Fruit fly (Drosophila melanogaster): ENCODE data around the gene CG44195.

dm6 chr3L:7743741-7744140 lies 48.3 kb upstream of the CG44195 start:
- TF ChIP-seq EcR (GFP tag; optimal IDR thresholded peaks at IDR 0.05): no peak
- TF ChIP-seq pan (optimal IDR thresholded peaks at IDR 0.05): no peak
- TF ChIP-seq psq (optimal IDR thresholded peaks at IDR 0.05): no peak

Measured in whole organism.